Comparison of ENCODE assay signal across 2 worm cellular contexts in the genomic region with DNA sequence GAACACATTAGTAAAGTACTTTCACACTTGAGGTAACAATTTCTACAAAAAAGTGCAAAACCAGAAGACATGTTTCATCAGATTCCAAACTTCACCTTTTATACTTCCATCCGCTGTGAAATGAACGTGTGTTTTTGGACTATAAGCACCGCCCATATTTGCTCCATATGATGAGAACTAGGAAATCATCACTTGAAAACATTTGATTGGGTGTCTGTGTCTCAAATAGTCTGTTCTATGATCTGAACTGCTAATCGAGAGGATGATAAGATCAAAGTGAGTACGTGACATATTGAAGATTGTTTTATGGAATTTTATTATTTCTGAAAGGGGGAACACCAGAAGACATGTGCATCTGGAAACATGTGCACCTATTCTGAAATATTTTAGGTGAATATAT.
TF ChIP-seq lines count a peak whose summit lies in the region.

No protein-coding gene starts in this region.

TF ChIP-seq in whole organism, L2 larva, 48 proteins besides CTCF, POLR2A, EP300 and RAD21 (continued from another document):
- TF ChIP-seq skn-1 (tag; optimal IDR thresholded peaks at IDR 0.05; lab: Kevin White, UChicago) (no peak), lsy-2 (tag; optimal IDR thresholded peaks at IDR 0.05; lab: Kevin White, UChicago) (no peak), mdl-1 (tag; optimal IDR thresholded peaks at IDR 0.05; lab: Kevin White, UChicago) (no peak), ceh-16 (tag; optimal IDR thresholded peaks at IDR 0.05; lab: Kevin White, UChicago) (no peak), blmp-1 (tag; optimal IDR thresholded peaks at IDR 0.05; lab: Kevin White, UChicago; ENCODE audit: insufficient read depth) (peak; percentile 54), nhr-25 (tag; optimal IDR thresholded peaks at IDR 0.05; lab: Kevin White, UChicago) (peak; percentile 12), elt-1 (tag; optimal IDR thresholded peaks at IDR 0.05; lab: Kevin White, UChicago) (no peak), ztf-1 (GFP tag; conservative IDR thresholded peaks at IDR 0.05; lab: Robert Waterston, UW) (no peak), lin-13 (GFP tag; optimal IDR thresholded peaks at IDR 0.05; lab: Kevin White, UChicago) (no peak), R02D3.7 (tag; optimal IDR thresholded peaks at IDR 0.05; lab: Kevin White, UChicago) (no peak), fos-1 (tag; optimal IDR thresholded peaks at IDR 0.05; lab: Kevin White, UChicago) (peak; percentile 1), ceh-82 (tag; optimal IDR thresholded peaks at IDR 0.05; lab: Kevin White, UChicago) (no peak), crh-2 (tag; optimal IDR thresholded peaks at IDR 0.05; lab: Kevin White, UChicago) (peak; percentile 42), elt-3 (tag; optimal IDR thresholded peaks at IDR 0.05; lab: Kevin White, UChicago) (no peak), nhr-21 (tag; optimal IDR thresholded peaks at IDR 0.05; lab: Kevin White, UChicago) (peak; percentile 55), aly-2 (tag; optimal IDR thresholded peaks at IDR 0.05; lab: Kevin White, UChicago) (no peak), zag-1 (tag; optimal IDR thresholded peaks at IDR 0.05; lab: Kevin White, UChicago) (no peak), nhr-129 (tag; optimal IDR thresholded peaks at IDR 0.05; lab: Kevin White, UChicago) (peak; percentile 43), nhr-23 (tag; optimal IDR thresholded peaks at IDR 0.05; lab: Kevin White, UChicago) (no peak), lin-11 (tag; optimal IDR thresholded peaks at IDR 0.05; lab: Kevin White, UChicago) (no peak), nhr-237 (tag; optimal IDR thresholded peaks at IDR 0.05; lab: Kevin White, UChicago) (no peak), gmeb-1 (tag; optimal IDR thresholded peaks at IDR 0.05; lab: Kevin White, UChicago) (no peak), lin-39 (tag; optimal IDR thresholded peaks at IDR 0.05; lab: Kevin White, UChicago) (no peak), ama-1 (optimal IDR thresholded peaks at IDR 0.05; lab: Kevin White, UChicago) (no peak), Y55F3AM.14 (GFP tag; optimal IDR thresholded peaks at IDR 0.05; lab: Kevin White, UChicago) (no peak), sem-4 (tag; optimal IDR thresholded peaks at IDR 0.05; lab: Kevin White, UChicago) (no peak), unc-62 (GFP tag; optimal IDR thresholded peaks at IDR 0.05; lab: Kevin White, UChicago) (no peak), mbf-1 (tag; optimal IDR thresholded peaks at IDR 0.05; lab: Kevin White, UChicago) (no peak), F13H6.1 (tag; optimal IDR thresholded peaks at IDR 0.05; lab: Kevin White, UChicago) (no peak), unc-39 (tag; optimal IDR thresholded peaks at IDR 0.05; lab: Kevin White, UChicago) (no peak)

TF ChIP-seq in whole organism, L4 larva, 104 proteins besides CTCF, POLR2A, EP300 and RAD21 (continued from another document):
- TF ChIP-seq saeg-2 (GFP tag; IDR thresholded peaks at IDR 0.05; lab: Robert Waterston, UW): no peak
- no peak for TF ChIP-seq F37D6.2 (tag; optimal IDR thresholded peaks at IDR 0.05; lab: Kevin White, UChicago)
- no peak for TF ChIP-seq lin-13 (GFP tag; optimal IDR thresholded peaks at IDR 0.05; lab: Kevin White, UChicago)
- TF ChIP-seq attf-4 (tag; optimal IDR thresholded peaks at IDR 0.05; lab: Kevin White, UChicago): no peak
- TF ChIP-seq snpc-4 (tag; optimal IDR thresholded peaks at IDR 0.05; lab: Kevin White, UChicago): no peak
- TF ChIP-seq ztf-7 (tag; optimal IDR thresholded peaks at IDR 0.05; lab: Kevin White, UChicago): no peak
- TF ChIP-seq aly-2 (tag; optimal IDR thresholded peaks at IDR 0.05; lab: Kevin White, UChicago): no peak
- no peak for TF ChIP-seq nhr-41 (GFP tag; IDR thresholded peaks at IDR 0.05; lab: Robert Waterston, UW)
- TF ChIP-seq pqm-1 (tag; optimal IDR thresholded peaks at IDR 0.05; lab: Kevin White, UChicago): no peak
- no peak for TF ChIP-seq Y105C5A.15 (GFP tag; IDR thresholded peaks at IDR 0.05; lab: Robert Waterston, UW)
- TF ChIP-seq F49E8.2 (tag; optimal IDR thresholded peaks at IDR 0.05; lab: Kevin White, UChicago; ENCODE audit: borderline replicate concordance): no peak
- no peak for TF ChIP-seq egl-43 (GFP tag; IDR thresholded peaks at IDR 0.05; lab: Robert Waterston, UW)
- no peak for TF ChIP-seq lin-38 (GFP tag; IDR thresholded peaks at IDR 0.05; lab: Robert Waterston, UW)
- TF ChIP-seq mdt-29 (GFP tag; IDR thresholded peaks at IDR 0.05; lab: Robert Waterston, UW): no peak
- TF ChIP-seq nhr-28 (tag; optimal IDR thresholded peaks at IDR 0.05; lab: Kevin White, UChicago): peak; percentile 64
- no peak for TF ChIP-seq dmd-9 (GFP tag; IDR thresholded peaks at IDR 0.05; lab: Robert Waterston, UW)
- no peak for TF ChIP-seq lim-7 (GFP tag; IDR thresholded peaks at IDR 0.05; lab: Robert Waterston, UW)
- TF ChIP-seq aha-1 (tag; lab: Kevin White, UChicago): peak; percentile 96
- no peak for TF ChIP-seq nhr-102 (tag; optimal IDR thresholded peaks at IDR 0.05; lab: Kevin White, UChicago)
- TF ChIP-seq dve-1 (tag; optimal IDR thresholded peaks at IDR 0.05; lab: Kevin White, UChicago; ENCODE audit: insufficient read depth): peak; percentile 73
- peak; percentile 56 for TF ChIP-seq hlh-30 (tag; optimal IDR thresholded peaks at IDR 0.05; lab: Kevin White, UChicago; ENCODE audit: insufficient read depth)
- TF ChIP-seq ceh-20 (GFP tag; IDR thresholded peaks at IDR 0.05; lab: Robert Waterston, UW): no peak
- no peak for TF ChIP-seq F10B5.3 (tag; optimal IDR thresholded peaks at IDR 0.05; lab: Kevin White, UChicago)
- TF ChIP-seq hif-1 (tag; optimal IDR thresholded peaks at IDR 0.05; lab: Kevin White, UChicago): peak; percentile 90 to 97
- no peak for TF ChIP-seq ctbp-1 (GFP tag; IDR thresholded peaks at IDR 0.05; lab: Robert Waterston, UW)
- no peak for TF ChIP-seq dmd-8 (GFP tag; IDR thresholded peaks at IDR 0.05; lab: Robert Waterston, UW)
- TF ChIP-seq daf-19 (GFP tag; conservative IDR thresholded peaks at IDR 0.05; lab: Robert Waterston, UW): no peak
- peak; percentile 30 for TF ChIP-seq dmd-6 (GFP tag; IDR thresholded peaks at IDR 0.05; lab: Robert Waterston, UW)
- peak; percentile 43 for TF ChIP-seq hlh-11 (tag; optimal IDR thresholded peaks at IDR 0.05; lab: Kevin White, UChicago)
- no peak for TF ChIP-seq ceh-32 (tag; optimal IDR thresholded peaks at IDR 0.05; lab: Kevin White, UChicago; ENCODE audit: poor library complexity)
- TF ChIP-seq D1046.2 (GFP tag; IDR thresholded peaks at IDR 0.05; lab: Robert Waterston, UW): no peak
- TF ChIP-seq zip-2 (tag; optimal IDR thresholded peaks at IDR 0.05; lab: Kevin White, UChicago): no peak
- no peak for TF ChIP-seq dpl-1 (GFP tag; optimal IDR thresholded peaks at IDR 0.05; lab: Kevin White, UChicago)
- no peak for TF ChIP-seq fkh-10 (GFP tag; optimal IDR thresholded peaks at IDR 0.05; lab: Kevin White, UChicago)
- TF ChIP-seq madf-9 (GFP tag; conservative IDR thresholded peaks at IDR 0.05; lab: Robert Waterston, UW): no peak
- no peak for TF ChIP-seq skn-1 (tag; optimal IDR thresholded peaks at IDR 0.05; lab: Kevin White, UChicago)
- peak; percentile 38 for TF ChIP-seq mep-1 (tag; optimal IDR thresholded peaks at IDR 0.05; lab: Kevin White, UChicago)
- no peak for TF ChIP-seq set-16 (GFP tag; IDR thresholded peaks at IDR 0.05; lab: Robert Waterston, UW)
- TF ChIP-seq hmg-1.1 (GFP tag; IDR thresholded peaks at IDR 0.05; lab: Robert Waterston, UW): no peak
- TF ChIP-seq lin-29 (GFP tag; IDR thresholded peaks at IDR 0.05; lab: Robert Waterston, UW): no peak
- TF ChIP-seq spr-1 (tag; optimal IDR thresholded peaks at IDR 0.05; lab: Kevin White, UChicago): no peak
- TF ChIP-seq nhr-77 (tag; optimal IDR thresholded peaks at IDR 0.05; lab: Kevin White, UChicago): no peak
- peak; percentile 36 for TF ChIP-seq nhr-6 (tag; optimal IDR thresholded peaks at IDR 0.05; lab: Kevin White, UChicago)
TF ChIP-seq in whole organism, L4 larva: peak in this region for 15.
